Fruit fly (Drosophila melanogaster): ENCODE data around the gene CG45690.
A peak's percentile ranks its signal among the peaks of the same experiment; 100 is the strongest.

Gene CG45690

DNA sequence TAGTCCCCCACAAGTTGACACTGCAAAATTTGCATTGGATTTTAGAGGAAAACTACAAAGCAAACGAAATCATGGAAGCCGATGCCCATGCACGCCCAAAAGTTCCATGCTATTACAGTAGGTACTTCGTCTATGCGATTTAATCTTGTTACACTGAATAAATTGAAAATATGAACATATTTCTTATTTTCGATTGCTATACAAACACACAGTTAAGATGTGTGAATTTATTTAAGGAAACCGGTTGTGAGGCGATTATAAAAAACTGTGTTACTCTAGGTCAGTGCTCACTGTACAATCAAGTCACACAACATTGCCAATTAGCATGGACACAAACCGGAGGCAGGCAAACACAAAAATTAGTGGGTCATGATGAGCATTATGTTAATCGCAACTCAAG is 7.5 kb downstream of the CG45690 start (continued):
- TF ChIP-seq so (GFP tag; IDR thresholded peaks at IDR 0.05) (peak; percentile 86), Atf-2 (GFP tag; optimal IDR thresholded peaks at IDR 0.05) (peak; percentile 74), CG15073 (GFP tag; optimal IDR thresholded peaks at IDR 0.05) (no peak), Kr (GFP tag; optimal IDR thresholded peaks at IDR 0.05) (no peak), CG2712 (tag; optimal IDR thresholded peaks at IDR 0.05) (peak; percentile 79), tio (GFP tag; optimal IDR thresholded peaks at IDR 0.05) (peak; percentile 69), CG1647 (GFP tag; optimal IDR thresholded peaks at IDR 0.05) (peak; percentile 65), CG11695 (GFP tag; IDR thresholded peaks at IDR 0.05) (peak; percentile 86), unc-4 (GFP tag; IDR thresholded peaks at IDR 0.05; ENCODE audit: partially characterized antibody) (no peak), ab (GFP tag; optimal IDR thresholded peaks at IDR 0.05) (peak; percentile 61), CG34224 (GFP tag; IDR thresholded peaks at IDR 0.05; ENCODE audit: partially characterized antibody) (no peak), CG11560 (tag; IDR thresholded peaks at IDR 0.05) (peak; percentile 54; the same call in 1 of the 3 replicates), tll (GFP tag; optimal IDR thresholded peaks at IDR 0.05) (no peak), CG30020 (tag; optimal IDR thresholded peaks at IDR 0.05) (no peak), gsb (GFP tag; IDR thresholded peaks at IDR 0.05) (peak; percentile 79), CG3407 (GFP tag; optimal IDR thresholded peaks at IDR 0.05) (peak; percentile 43), pan (optimal IDR thresholded peaks at IDR 0.05) (no peak), pan (GFP tag; optimal IDR thresholded peaks at IDR 0.05 in 1 of 2, IDR thresholded peaks at IDR 0.05 in 1 of 2) (peak in 1 of 2 experiments; percentile 93), phol (tag; optimal IDR thresholded peaks at IDR 0.05) (peak; percentile 71), Ets65A (GFP tag) (peak; percentile 94), CG17802 (tag; optimal IDR thresholded peaks at IDR 0.05) (peak; percentile 43), sqz (GFP tag; optimal IDR thresholded peaks at IDR 0.05) (peak; percentile 8), amos (GFP tag; IDR thresholded peaks at IDR 0.05; ENCODE audit: partially characterized antibody) (no peak), CG8765 (GFP tag; IDR thresholded peaks at IDR 0.05) (peak; percentile 47; the same call in 1 of the 2 replicates), Awh (GFP tag; IDR thresholded peaks at IDR 0.05) (peak; percentile 92), vvl (GFP tag; IDR thresholded peaks at IDR 0.05) (peak; percentile 92), Sry-δ (GFP tag; optimal IDR thresholded peaks at IDR 0.05) (peak; percentile 38), lov (optimal IDR thresholded peaks at IDR 0.05) (no peak), lov (GFP tag; IDR thresholded peaks at IDR 0.05) (0 out of 3 replicates have a peak, but pooled peaks have one; percentile 50), stwl (tag; optimal IDR thresholded peaks at IDR 0.05) (peak; percentile 4), CG14050 (GFP tag; IDR thresholded peaks at IDR 0.05) (peak; percentile 87), jigr1 (GFP tag; IDR thresholded peaks at IDR 0.05) (peak; percentile 75; the same call in 2 of the 3 replicates), al (GFP tag; IDR thresholded peaks at IDR 0.05) (peak; percentile 84), org-1 (GFP tag; optimal IDR thresholded peaks at IDR 0.05) (peak; percentile 51), twi (tag; optimal IDR thresholded peaks at IDR 0.05) (no peak), CG18619 (GFP tag; optimal IDR thresholded peaks at IDR 0.05) (peak; percentile 56), Abd-B (GFP tag; optimal IDR thresholded peaks at IDR 0.05) (peak; percentile 64), Dref (GFP tag; IDR thresholded peaks at IDR 0.05) (no peak), CG10462 (GFP tag; optimal IDR thresholded peaks at IDR 0.05) (peak; percentile 56), NC2α (GFP tag; optimal IDR thresholded peaks at IDR 0.05) (peak; percentile 42), CG7928 (GFP tag; optimal IDR thresholded peaks at IDR 0.05) (no peak), Bdp1 (GFP tag; optimal IDR thresholded peaks at IDR 0.05) (peak; percentile 7), NK7.1 (GFP tag; optimal IDR thresholded peaks at IDR 0.05) (peak; percentile 2), Drgx (GFP tag; IDR thresholded peaks at IDR 0.05) (peak; percentile 90), psq (GFP tag; optimal IDR thresholded peaks at IDR 0.05) (peak; percentile 43), lab (GFP tag; optimal IDR thresholded peaks at IDR 0.05) (peak; percentile 80), ara (GFP tag; IDR thresholded peaks at IDR 0.05) (peak; percentile 79), Lhr (GFP tag; optimal IDR thresholded peaks at IDR 0.05) (no peak), slbo (GFP tag; IDR thresholded peaks at IDR 0.05) (peak; percentile 90), HLH54F (GFP tag; optimal IDR thresholded peaks at IDR 0.05) (peak; percentile 70), Deaf1 (tag; optimal IDR thresholded peaks at IDR 0.05) (peak; percentile 3), Xbp1 (GFP tag; optimal IDR thresholded peaks at IDR 0.05) (peak; percentile 86)

All from whole organism, embryonic.